Fruit fly (Drosophila melanogaster) whole organism, adult: Measurements from ENCODE around the gene CG18493.

Experiments used
- CG12768 ChIP-seq: fragments of 200-800 bp; sonication (Bioruptor generic); optimal IDR thresholded peaks from 2 replicates; lab custom pipeline; 2017; ENCODE audit warnings: missing biosample characterization, missing genetic modification characterization, mild to moderate bottlenecking, moderate library complexity, missing genetic modification reagents
- CG33017 ChIP-seq: fragments of 200-800 bp; sonication (Bioruptor generic); optimal IDR thresholded peaks from 2 replicates; lab custom pipeline; 2018; ENCODE audit warnings: missing biosample characterization, mild to moderate bottlenecking, missing genetic modification characterization, moderate library complexity
- bab1 ChIP-seq: fragments of 200-800 bp; sonication (Bioruptor generic); optimal IDR thresholded peaks from 3 replicates; lab custom pipeline; 2019; ENCODE audit warnings: missing biosample characterization, mild to moderate bottlenecking, missing genetic modification characterization, moderate library complexity
- cic ChIP-seq: fragments of 200-800 bp; sonication (Bioruptor generic); optimal IDR thresholded peaks from 2 replicates; lab custom pipeline; 2017; ENCODE audit warnings: missing biosample characterization, mild to moderate bottlenecking, missing genetic modification characterization, moderate library complexity
- pad ChIP-seq: fragments of 200-800 bp; sonication (Bioruptor generic); optimal IDR thresholded peaks from 3 replicates; lab custom pipeline; 2017; ENCODE audit warnings: missing biosample characterization, missing genetic modification characterization, mild to moderate bottlenecking, moderate library complexity, missing genetic modification reagents

DNA sequence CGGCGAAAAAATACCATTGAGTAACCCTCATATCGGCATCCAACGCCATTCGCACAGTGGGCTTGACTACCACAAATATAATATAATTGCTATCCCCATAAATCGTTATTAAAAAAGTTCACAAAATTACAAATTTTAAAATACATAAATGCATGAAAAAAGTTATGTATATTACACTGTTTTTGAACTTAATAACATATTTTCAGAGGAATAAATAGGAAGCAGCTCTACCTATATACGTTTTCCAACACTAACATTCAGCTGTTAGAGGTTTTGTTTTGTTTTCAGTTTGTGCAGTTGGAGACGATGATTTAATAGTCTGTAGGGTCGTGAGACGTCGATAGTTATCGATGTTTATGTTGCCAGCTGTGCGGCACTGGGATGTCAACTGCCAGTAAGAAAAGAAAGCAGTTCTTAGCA lies 13.0 kb downstream of the CG18493 start, which contains the start of the genes Ino80 and Aptx:
- TF ChIP-seq cic (GFP tag; lab: Kevin White, UChicago) (peak; percentile 40), pad (GFP tag; lab: Kevin White, UChicago) (peak; percentile 71), bab1 (peak; percentile 92), CG12768 (GFP tag; lab: Kevin White, UChicago) (peak; percentile 91), CG33017 (tag; lab: Kevin White, UChicago) (peak; percentile 87)
